Worm (Caenorhabditis elegans) whole organism, midembryonic: Measurements from ENCODE around the gene M01H9.3.
A peak's percentile ranks its signal among the peaks of the same experiment; 100 is the strongest.

Experiments used
- T22C8.4 ChIP-seq: fragments of 200-800 bp; sonication (Bioruptor generic); IDR thresholded peaks from 2 replicates; pipeline ENCODE4 v1.3.6; 2022; ENCODE audit warnings: missing genetic modification characterization, missing compliant biosample characterization
- cog-1 ChIP-seq: sonication (generic microtip); optimal IDR thresholded peaks from 2 replicates; lab custom pipeline; 2016; ENCODE audit warnings: missing genetic modification characterization, missing compliant biosample characterization
- flt-1 ChIP-seq: fragments of 200-800 bp; sonication (Bioruptor generic); IDR thresholded peaks from 2 replicates; pipeline ENCODE4 v1.3.6; 2022; ENCODE audit warnings: missing genetic modification characterization, missing compliant biosample characterization
- klf-2 ChIP-seq: fragments of 200-800 bp; sonication (Bioruptor generic); conservative IDR thresholded peaks from 2 replicates; pipeline ENCODE4 v1.3.6; 2022; ENCODE audit warnings: missing genetic modification reagents, missing genetic modification characterization, missing compliant biosample characterization
- med-1 ChIP-seq: sonication (generic microtip); optimal IDR thresholded peaks from 2 replicates; lab custom pipeline; 2017; ENCODE audit warnings: missing genetic modification characterization, mild to moderate bottlenecking, missing compliant biosample characterization, antibody characterized with exemption, missing genetic modification reagents; ENCODE audit not compliant: insufficient read depth
- ref-1 ChIP-seq: fragments of 200-800 bp; sonication (Bioruptor generic); conservative IDR thresholded peaks from 2 replicates; pipeline ENCODE4 v1.3.6; 2022; ENCODE audit warnings: missing genetic modification reagents, missing genetic modification characterization, missing compliant biosample characterization
- tab-1 ChIP-seq: fragments of 200-800 bp; sonication (Bioruptor generic); IDR thresholded peaks from 2 replicates; pipeline ENCODE4 v1.3.6; 2022; ENCODE audit warnings: missing genetic modification characterization, missing compliant biosample characterization
- ztf-23 ChIP-seq: fragments of 200-800 bp; sonication (Bioruptor generic); IDR thresholded peaks from 2 replicates; pipeline ENCODE4 v1.3.6; 2022; ENCODE audit warnings: missing genetic modification reagents, missing genetic modification characterization, missing compliant biosample characterization
- ztf-29 ChIP-seq: fragments of 200-800 bp; sonication (Bioruptor generic); IDR thresholded peaks from 2 replicates; pipeline ENCODE4 v1.3.6; 2022; ENCODE audit warnings: missing genetic modification reagents, missing genetic modification characterization, missing compliant biosample characterization

The M01H9.3 gene

DNA sequence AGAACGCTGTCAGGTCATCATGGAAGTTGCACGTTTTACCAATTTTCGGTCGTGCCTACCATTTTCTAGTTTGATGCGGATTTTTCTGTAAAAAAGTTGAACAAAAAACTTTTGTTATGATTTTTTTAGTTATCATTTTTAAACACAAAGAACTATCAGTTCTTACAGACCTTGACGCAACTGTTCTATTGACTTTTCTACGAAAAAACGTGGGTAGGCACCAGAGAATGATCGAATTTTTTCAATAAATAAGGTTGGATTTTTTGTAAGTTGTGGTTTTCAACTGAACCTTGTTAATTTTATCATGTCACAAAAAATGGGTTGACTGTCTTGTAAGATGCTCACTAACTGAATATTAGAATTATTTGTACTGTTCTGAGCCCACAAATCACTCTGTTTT is 1.8 kb upstream of the M01H9.3 start:
- TF ChIP-seq tab-1 (GFP tag; lab: Robert Waterston, UW): no peak

DNA sequence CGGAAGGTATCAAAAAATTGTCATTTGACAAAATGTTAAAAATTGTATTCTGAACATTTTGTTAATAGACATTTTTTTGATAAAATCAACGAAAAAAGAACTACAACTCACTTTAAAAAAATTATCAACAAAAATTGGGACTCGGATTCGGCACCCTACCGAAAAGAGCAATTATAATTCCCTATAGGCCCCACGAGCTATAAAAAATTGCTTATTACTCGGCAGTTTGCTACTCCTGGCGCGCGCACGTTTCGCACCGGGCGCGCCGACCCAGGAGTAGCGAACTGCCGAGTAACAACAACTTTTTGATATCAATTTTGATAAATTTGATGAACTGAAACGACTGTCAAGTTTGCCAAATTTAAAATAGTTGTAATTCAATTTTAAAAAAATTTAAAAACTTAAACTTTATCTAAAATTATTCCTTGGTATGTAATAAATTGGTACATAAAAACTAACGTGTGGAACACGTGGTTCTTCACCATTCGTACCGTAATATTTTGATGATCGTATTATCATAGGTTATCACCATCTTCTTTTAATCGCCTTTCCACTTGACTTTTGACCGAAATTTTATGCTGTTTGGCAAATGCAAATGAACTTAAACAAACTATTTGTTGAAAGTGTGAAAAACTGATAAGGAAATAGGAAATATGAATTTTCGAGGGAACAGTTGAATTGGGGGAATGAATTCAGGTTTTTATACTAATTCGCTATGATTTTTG is 1.3 kb downstream of the M01H9.3 start:
- TF ChIP-seq tab-1 (GFP tag; lab: Robert Waterston, UW) (no peak), ztf-23 (no peak), ref-1 (no peak), T22C8.4 (GFP tag; lab: Robert Waterston, UW) (no peak)

ce11 chrIV:4473767-4474166 is 3.1 kb downstream of the M01H9.3 start:
- TF ChIP-seq ztf-23 (no peak), klf-2 (GFP tag; lab: Robert Waterston, UW) (no peak), cog-1 (no peak), ref-1 (no peak), tab-1 (GFP tag; lab: Robert Waterston, UW) (no peak), ztf-29 (GFP tag; lab: Robert Waterston, UW) (no peak)

ce11 chrIV:4472418-4473173 is 4.3 kb downstream of the M01H9.3 start:
- TF ChIP-seq flt-1 (GFP tag; lab: Robert Waterston, UW) (no peak), cog-1 (no peak), tab-1 (GFP tag; lab: Robert Waterston, UW) (no peak), med-1 (no peak)

ce11 chrIV:4470885-4471772 is 5.7 kb downstream of the M01H9.3 start:
- TF ChIP-seq ref-1 (no peak), med-1 (no peak), flt-1 (GFP tag; lab: Robert Waterston, UW) (no peak), tab-1 (GFP tag; lab: Robert Waterston, UW) (no peak), ztf-29 (GFP tag; lab: Robert Waterston, UW) (no peak), klf-2 (GFP tag; lab: Robert Waterston, UW) (no peak), cog-1 (no peak), ztf-23 (no peak), T22C8.4 (GFP tag; lab: Robert Waterston, UW) (no peak)

DNA sequence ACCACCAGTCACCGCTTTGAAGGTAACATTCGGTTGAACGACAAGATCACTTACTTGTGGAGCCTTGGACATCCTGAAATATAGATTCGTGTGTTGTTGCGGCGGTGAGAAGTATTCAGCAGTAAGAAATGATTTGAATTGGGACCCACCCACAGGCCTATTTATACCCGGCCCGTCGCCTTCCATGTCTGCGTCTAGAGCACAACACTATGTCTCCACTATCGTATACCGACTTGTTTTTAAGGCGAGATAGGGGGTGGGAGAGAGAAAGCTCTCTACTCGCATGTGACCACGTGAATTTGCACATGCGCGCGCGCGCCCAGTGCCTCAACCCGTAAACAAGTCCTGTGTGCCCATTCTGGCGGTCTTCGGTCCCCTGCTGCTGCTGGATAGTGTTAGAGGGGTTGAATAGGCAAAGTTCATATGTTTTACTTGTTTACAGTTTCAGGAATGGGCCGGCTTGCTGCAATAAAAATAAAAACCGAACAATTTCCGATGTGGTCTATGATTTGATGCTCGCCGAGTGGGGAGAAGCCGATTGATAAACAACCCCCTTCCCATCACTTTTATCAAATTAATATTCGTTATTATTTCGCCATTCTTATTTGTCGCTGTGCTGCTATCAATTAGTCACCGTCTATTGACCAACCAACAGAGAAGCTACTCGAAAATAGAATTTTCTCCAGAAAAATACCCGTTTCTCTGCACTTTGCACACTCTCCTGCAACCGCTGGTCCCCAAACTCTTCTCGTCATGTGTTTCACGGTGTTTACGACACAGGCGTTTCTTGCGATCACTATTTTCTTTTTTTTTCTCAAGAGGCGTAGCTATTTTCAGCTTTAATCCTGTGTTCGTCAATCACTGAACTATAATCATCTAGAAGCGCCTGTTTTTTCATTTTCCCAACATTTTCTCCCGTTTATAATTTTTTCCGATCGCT is 6.8 kb downstream of the M01H9.3 start:
- TF ChIP-seq tab-1 (GFP tag; lab: Robert Waterston, UW) (peak; percentile 63; the same call in 1 of the 2 replicates), ztf-23 (no peak), med-1 (no peak), klf-2 (GFP tag; lab: Robert Waterston, UW) (no peak), ztf-29 (GFP tag; lab: Robert Waterston, UW) (no peak), ref-1 (no peak; the same call in 1 of the 2 replicates), T22C8.4 (GFP tag; lab: Robert Waterston, UW) (no peak), flt-1 (GFP tag; lab: Robert Waterston, UW) (peak; percentile 28; the same call in 1 of the 2 replicates), cog-1 (no peak)

DNA sequence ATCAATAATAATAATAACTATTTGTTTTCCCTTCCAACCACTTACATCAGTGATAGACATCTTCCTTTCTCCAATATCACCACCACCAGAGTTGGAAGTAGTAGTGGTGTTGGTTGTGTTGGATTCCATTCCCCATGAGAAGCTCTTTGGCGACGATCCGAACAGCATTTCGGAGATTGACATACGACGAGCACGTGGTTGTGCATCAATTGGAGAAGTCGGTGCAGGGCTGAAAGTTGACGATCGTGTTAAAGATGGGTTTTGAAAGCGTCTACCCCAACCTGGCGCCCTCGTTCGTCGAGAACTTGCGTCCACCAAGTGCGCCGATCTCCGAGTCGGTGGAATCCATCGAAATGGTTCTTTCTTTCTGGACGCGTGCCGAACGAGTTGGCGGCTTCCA is 7.8 kb downstream of the M01H9.3 start:
- TF ChIP-seq T22C8.4 (GFP tag; lab: Robert Waterston, UW): no peak
- no peak for TF ChIP-seq med-1
- TF ChIP-seq flt-1 (GFP tag; lab: Robert Waterston, UW): no peak
- TF ChIP-seq ref-1: no peak
- TF ChIP-seq klf-2 (GFP tag; lab: Robert Waterston, UW): no peak
- TF ChIP-seq ztf-29 (GFP tag; lab: Robert Waterston, UW): no peak
- TF ChIP-seq tab-1 (GFP tag; lab: Robert Waterston, UW): no peak
- TF ChIP-seq ztf-23: no peak
- no peak for TF ChIP-seq cog-1

- TF ChIP-seq ztf-23 (no peak), ztf-29 (GFP tag; lab: Robert Waterston, UW) (0 out of 2 replicates have a peak, but pooled peaks have one; percentile 17)
Measured at ce11 chrIV:4468046-4468727, 8.7 kb downstream of the M01H9.3 start.

DNA sequence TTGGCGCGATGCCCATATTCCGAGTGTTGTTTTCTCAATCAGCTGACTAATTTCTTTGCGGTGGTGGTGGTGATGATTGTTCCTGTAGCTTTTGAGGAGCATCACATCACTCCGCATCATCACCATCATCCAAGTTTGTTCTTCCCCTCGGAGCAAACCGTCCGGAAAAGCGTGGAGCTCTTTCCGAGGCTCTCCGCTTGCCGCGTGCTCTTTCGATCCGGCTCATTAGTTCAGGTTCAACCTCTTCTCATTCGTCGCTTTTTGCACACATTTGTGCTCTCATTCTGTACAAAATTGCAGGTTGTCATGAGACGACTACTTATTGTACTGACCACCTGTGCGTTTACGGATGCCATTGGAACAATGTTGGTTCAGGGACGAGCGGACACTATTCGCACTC is 11.7 kb downstream of the M01H9.3 start, which contains the start of gene M01H9.5:
Gene M01H9.5, plus strand, starts transcription at position 301 of the 400 bp plus-strand sequence.
- TF ChIP-seq ztf-29 (GFP tag; lab: Robert Waterston, UW) (no peak), tab-1 (GFP tag; lab: Robert Waterston, UW) (no peak), flt-1 (GFP tag; lab: Robert Waterston, UW) (no peak), med-1 (no peak), ztf-23 (no peak), cog-1 (no peak), ref-1 (no peak), klf-2 (GFP tag; lab: Robert Waterston, UW) (no peak), T22C8.4 (GFP tag; lab: Robert Waterston, UW) (no peak)
